Worm (Caenorhabditis elegans): ENCODE measurements around the gene fbxa-164.

Gene fbxa-164

ce11 chrII:1584140-1584539 is 29.7 kb downstream of the fbxa-164 start, which contains the start of gene clec-21:
clec-21 (minus strand) TSS chrII:1584240.
- TF ChIP-seq ama-1 (optimal IDR thresholded peaks at IDR 0.05) (no peak), elt-3 (tag; optimal IDR thresholded peaks at IDR 0.05) (no peak), unc-62 (GFP tag; optimal IDR thresholded peaks at IDR 0.05) (no peak), egl-5 (tag; optimal IDR thresholded peaks at IDR 0.05) (no peak), ceh-28 (tag; optimal IDR thresholded peaks at IDR 0.05) (no peak)

DNA sequence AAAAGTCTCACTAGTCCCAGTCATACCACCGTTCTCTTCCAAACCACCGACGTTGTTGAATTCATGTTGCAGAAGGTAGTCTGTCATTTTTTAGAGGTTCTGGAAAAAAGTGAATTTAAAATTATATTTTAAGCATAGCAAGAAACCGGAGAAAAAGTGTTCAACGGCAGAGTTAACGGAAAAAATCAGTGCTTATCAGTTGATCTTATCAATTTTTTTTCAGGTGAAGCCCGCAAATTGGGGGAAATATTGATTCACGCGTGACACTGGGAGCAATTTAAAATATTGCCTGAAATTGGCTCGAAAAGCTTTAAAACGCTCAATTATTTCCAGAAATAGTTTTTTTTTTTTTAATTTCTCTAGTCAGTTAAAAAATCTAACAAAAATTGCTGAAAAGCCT is 34.0 kb downstream of the fbxa-164 start, which contains the start of gene math-38:
Gene math-38, minus strand, starts transcription at position 101 of the 400 bp plus-strand sequence.
- TF ChIP-seq elt-2 (tag; optimal IDR thresholded peaks at IDR 0.05) (peak; percentile 56), snpc-4 (tag; optimal IDR thresholded peaks at IDR 0.05) (no peak)

ce11 chrII:1576772-1577171 is 37.1 kb downstream of the fbxa-164 start:
- no peak for TF ChIP-seq tbx-2 (tag; optimal IDR thresholded peaks at IDR 0.05)
- TF ChIP-seq nfya-1 (tag; optimal IDR thresholded peaks at IDR 0.05; ENCODE audit: insufficient read depth) = no peak
- no peak for TF ChIP-seq fkh-2 (tag; optimal IDR thresholded peaks at IDR 0.05)
- no peak for TF ChIP-seq egl-5 (tag; optimal IDR thresholded peaks at IDR 0.05)
- TF ChIP-seq nhr-28 (tag; optimal IDR thresholded peaks at IDR 0.05) = no peak
- no peak for TF ChIP-seq ZK546.5 (tag; optimal IDR thresholded peaks at IDR 0.05)
- no peak for TF ChIP-seq zag-1 (tag; optimal IDR thresholded peaks at IDR 0.05)
- peak; percentile 68 for TF ChIP-seq pqm-1 (tag; optimal IDR thresholded peaks at IDR 0.05)
- no peak for TF ChIP-seq ceh-82 (tag; optimal IDR thresholded peaks at IDR 0.05)
- no peak for TF ChIP-seq elt-3 (tag; optimal IDR thresholded peaks at IDR 0.05)
- no peak for TF ChIP-seq ceh-9 (tag; optimal IDR thresholded peaks at IDR 0.05)
- TF ChIP-seq jun-1 (tag; optimal IDR thresholded peaks at IDR 0.05) = peak; percentile 21
- no peak for TF ChIP-seq mml-1 (tag; optimal IDR thresholded peaks at IDR 0.05)
- TF ChIP-seq ceh-16 (tag; optimal IDR thresholded peaks at IDR 0.05) = no peak
- no peak for TF ChIP-seq hmg-11 (tag; optimal IDR thresholded peaks at IDR 0.05)
- no peak for TF ChIP-seq nhr-67 (tag; optimal IDR thresholded peaks at IDR 0.05)
- no peak for TF ChIP-seq nhr-43 (tag; optimal IDR thresholded peaks at IDR 0.05; ENCODE audit: poor library complexity, severe bottlenecking)
- peak; percentile 82 for TF ChIP-seq elt-2 (tag; optimal IDR thresholded peaks at IDR 0.05)
- TF ChIP-seq elt-1 (tag; optimal IDR thresholded peaks at IDR 0.05) = no peak
- no peak for TF ChIP-seq nhr-25 (tag; optimal IDR thresholded peaks at IDR 0.05)
- no peak for TF ChIP-seq snpc-4 (tag; optimal IDR thresholded peaks at IDR 0.05)
- no peak for TF ChIP-seq nhr-77 (tag; optimal IDR thresholded peaks at IDR 0.05)
- TF ChIP-seq skn-1 (tag; optimal IDR thresholded peaks at IDR 0.05) = no peak

DNA sequence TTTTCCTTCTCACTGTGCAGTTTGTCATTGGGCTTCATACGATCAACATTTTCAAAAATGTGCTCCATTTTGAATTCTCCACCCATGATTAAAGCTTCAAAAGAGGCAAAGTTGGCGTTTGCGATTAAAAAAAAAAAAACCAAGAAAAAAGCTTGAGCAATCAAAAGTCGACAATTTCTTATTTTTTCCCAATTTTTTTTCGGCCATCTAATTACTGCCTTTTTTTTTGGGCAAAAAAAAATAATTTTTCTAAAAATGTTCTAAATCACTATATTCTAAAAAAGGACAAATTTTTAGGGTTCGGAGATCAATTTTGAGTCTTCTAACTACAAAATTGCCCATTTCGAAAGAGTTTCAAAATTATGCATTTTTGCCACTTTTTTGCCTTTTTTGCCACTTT is 37.8 kb downstream of the fbxa-164 start, which contains the start of gene K05F6.10:
Gene K05F6.10, minus strand, starts transcription at position 101 of the 400 bp plus-strand sequence.
- TF ChIP-seq nfya-1 (tag; optimal IDR thresholded peaks at IDR 0.05; ENCODE audit: insufficient read depth) (no peak), jun-1 (tag; optimal IDR thresholded peaks at IDR 0.05) (no peak), sea-2 (GFP tag; optimal IDR thresholded peaks at IDR 0.05) (no peak), egl-5 (tag; optimal IDR thresholded peaks at IDR 0.05) (no peak), pha-4 (tag; optimal IDR thresholded peaks at IDR 0.05) (no peak), tbx-2 (tag; optimal IDR thresholded peaks at IDR 0.05) (no peak), ztf-4 (tag; optimal IDR thresholded peaks at IDR 0.05) (no peak), daf-12 (tag; optimal IDR thresholded peaks at IDR 0.05) (no peak)

DNA sequence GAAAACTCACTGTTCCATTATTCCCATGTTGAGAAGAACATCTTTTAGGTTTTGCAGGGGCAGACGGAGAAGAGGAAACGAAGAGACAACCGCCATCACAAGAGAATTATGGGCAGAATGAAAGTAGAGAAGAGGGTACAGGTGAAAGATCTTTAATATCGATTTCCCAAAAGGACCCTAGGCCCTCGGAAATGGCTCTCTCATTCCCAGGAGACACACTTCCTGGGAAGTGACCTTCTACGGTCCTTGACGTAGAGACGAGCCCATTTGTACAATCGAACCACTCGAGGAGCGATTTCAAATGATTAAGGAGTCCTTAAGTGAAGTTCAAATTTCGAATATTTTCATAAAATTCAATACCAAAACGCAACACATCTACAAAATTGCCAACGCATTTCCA is 42.8 kb downstream of the fbxa-164 start, which contains the start of gene fbxb-46:
Gene fbxb-46, minus strand, starts transcription at position 101 of the 400 bp plus-strand sequence.
- TF ChIP-seq nhr-67 (tag; optimal IDR thresholded peaks at IDR 0.05) (no peak), nhr-237 (tag; optimal IDR thresholded peaks at IDR 0.05) (no peak), ceh-82 (tag; optimal IDR thresholded peaks at IDR 0.05) (no peak), tbx-2 (tag; optimal IDR thresholded peaks at IDR 0.05) (no peak), nhr-25 (tag; optimal IDR thresholded peaks at IDR 0.05) (no peak), nhr-76 (tag; optimal IDR thresholded peaks at IDR 0.05) (no peak), ceh-28 (tag; optimal IDR thresholded peaks at IDR 0.05) (no peak), nhr-11 (tag; optimal IDR thresholded peaks at IDR 0.05) (no peak), R02D3.7 (tag; optimal IDR thresholded peaks at IDR 0.05) (no peak), lin-39 (tag; optimal IDR thresholded peaks at IDR 0.05) (no peak), nhr-28 (tag; optimal IDR thresholded peaks at IDR 0.05) (no peak), fkh-2 (tag; optimal IDR thresholded peaks at IDR 0.05) (no peak), zag-1 (tag; optimal IDR thresholded peaks at IDR 0.05) (no peak), elt-3 (tag; optimal IDR thresholded peaks at IDR 0.05) (no peak)

Data from whole organism, L3 larva.